Worm (Caenorhabditis elegans): Measurements from ENCODE around the gene T07A9.14.
A peak's percentile ranks its signal among the peaks of the same experiment; 100 is the strongest.

- TF ChIP-seq unc-62 (GFP tag; optimal IDR thresholded peaks at IDR 0.05 in 1 of 2) = peak in 1 of 2 experiments; percentile 9
- no peak for TF ChIP-seq unc-62 (tag; optimal IDR thresholded peaks at IDR 0.05)
- no peak for TF ChIP-seq lir-3 (tag; optimal IDR thresholded peaks at IDR 0.05)
- TF ChIP-seq nhr-10 (tag; optimal IDR thresholded peaks at IDR 0.05) = no peak
- no peak for TF ChIP-seq aha-1 (tag)
- TF ChIP-seq nhr-11 (tag; optimal IDR thresholded peaks at IDR 0.05) = peak; percentile 73
Observed at ce11 chrIV:410420-410891, 24.0 kb downstream of the T07A9.14 start, which contains the start of gene T07A9.12.
